Fruit fly (Drosophila melanogaster) whole organism, prepupa: Measurements from ENCODE around the gene CG15385.

ENCODE experiments used
- Blimp-1 ChIP-seq: fragments of 200-800 bp; sonication (Bioruptor generic); optimal IDR thresholded peaks from 3 replicates; lab custom pipeline; 2017; ENCODE audit warnings: missing biosample characterization, missing genetic modification characterization, mild to moderate bottlenecking, moderate library complexity, missing genetic modification reagents
- CG10669 ChIP-seq: fragments of 200-800 bp; sonication (Bioruptor generic); optimal IDR thresholded peaks from 3 replicates; lab custom pipeline; 2018; ENCODE audit warnings: missing biosample characterization, mild to moderate bottlenecking, missing genetic modification characterization, moderate library complexity
- CG11294 ChIP-seq: fragments of 200-800 bp; sonication (Bioruptor generic); IDR thresholded peaks from 2 replicates; pipeline ENCODE4 v1.3.6; 2022; ENCODE audit warnings: missing biosample characterization, missing genetic modification characterization
- CG11762 ChIP-seq: fragments of 200-800 bp; sonication (Bioruptor generic); optimal IDR thresholded peaks from 3 replicates; lab custom pipeline; 2016; ENCODE audit warnings: missing biosample characterization, missing genetic modification characterization; ENCODE audit not compliant: insufficient read depth
- CG11902 ChIP-seq: fragments of 200-800 bp; sonication (Bioruptor generic); optimal IDR thresholded peaks from 3 replicates; lab custom pipeline; 2016; ENCODE audit warnings: missing biosample characterization, missing genetic modification characterization
- CG15336 ChIP-seq: fragments of 200-800 bp; sonication (Bioruptor generic); IDR thresholded peaks from 2 replicates; pipeline ENCODE4 v1.3.6; 2022; ENCODE audit warnings: missing biosample characterization, missing genetic modification characterization
- CG1621 ChIP-seq: fragments of 200-800 bp; sonication (Bioruptor generic); optimal IDR thresholded peaks from 3 replicates; lab custom pipeline; 2018; ENCODE audit warnings: missing biosample characterization, mild to moderate bottlenecking, missing genetic modification characterization
- CG16779 ChIP-seq: fragments of 200-800 bp; sonication (Bioruptor generic); optimal IDR thresholded peaks from 3 replicates; lab custom pipeline; 2017; ENCODE audit warnings: missing biosample characterization, mild to moderate bottlenecking, missing genetic modification characterization
- CG3032 ChIP-seq: fragments of 200-800 bp; optimal IDR thresholded peaks from 2 replicates; lab custom pipeline; 2019; ENCODE audit warnings: missing biosample characterization, mild to moderate bottlenecking, missing genetic modification characterization, moderate library complexity
- CG31627 ChIP-seq: fragments of 200-800 bp; sonication (Bioruptor generic); optimal IDR thresholded peaks from 3 replicates; lab custom pipeline; 2016; ENCODE audit warnings: missing biosample characterization, missing genetic modification characterization
- CG32006 ChIP-seq: fragments of 200-800 bp; sonication (Bioruptor generic); optimal IDR thresholded peaks from 3 replicates; lab custom pipeline; 2017; ENCODE audit warnings: missing biosample characterization, mild to moderate bottlenecking, missing genetic modification characterization
- CG3919 ChIP-seq: fragments of 200-800 bp; sonication (Bioruptor generic); optimal IDR thresholded peaks from 3 replicates; lab custom pipeline; 2016; ENCODE audit warnings: missing biosample characterization, missing genetic modification characterization
- CG6163 ChIP-seq: fragments of 200-800 bp; sonication (Bioruptor generic); IDR thresholded peaks from 3 replicates; pipeline ENCODE4 v1.3.6; 2022; ENCODE audit warnings: missing biosample characterization, missing genetic modification characterization
- CG6792 ChIP-seq: fragments of 200-800 bp; sonication (Bioruptor generic); optimal IDR thresholded peaks from 3 replicates; lab custom pipeline; 2016; ENCODE audit warnings: missing biosample characterization, missing genetic modification characterization
- CG6854 ChIP-seq: fragments of 200-800 bp; sonication (Bioruptor generic); optimal IDR thresholded peaks from 2 replicates; lab custom pipeline; 2017; ENCODE audit warnings: missing biosample characterization, mild to moderate bottlenecking, missing genetic modification characterization
- CG7368 ChIP-seq: fragments of 200-800 bp; sonication (Bioruptor generic); optimal IDR thresholded peaks from 3 replicates; lab custom pipeline; 2016; ENCODE audit warnings: missing biosample characterization, missing genetic modification characterization
- CG8119 ChIP-seq: fragments of 200-800 bp; sonication (Bioruptor generic); IDR thresholded peaks from 3 replicates; pipeline ENCODE4 v1.3.6; 2022; ENCODE audit warnings: missing biosample characterization, missing genetic modification characterization
- CG8319 ChIP-seq: fragments of 200-800 bp; sonication (Bioruptor generic); optimal IDR thresholded peaks from 3 replicates; lab custom pipeline; 2016; ENCODE audit warnings: missing biosample characterization, missing genetic modification characterization
- CG8632 ChIP-seq: fragments of 200-800 bp; sonication (Bioruptor generic); optimal IDR thresholded peaks from 3 replicates; lab custom pipeline; 2016; ENCODE audit warnings: missing biosample characterization, missing genetic modification characterization
- Eip78C ChIP-seq: fragments of 200-800 bp; sonication (Bioruptor generic); peaks from one replicate; lab custom pipeline; 2016; ENCODE audit warnings: missing biosample characterization, missing genetic modification characterization
- Eip93F ChIP-seq: fragments of 200-800 bp; sonication (Bioruptor generic); optimal IDR thresholded peaks from 2 replicates; lab custom pipeline; 2016; ENCODE audit warnings: missing biosample characterization, mild to moderate bottlenecking, missing genetic modification characterization
- Ets21C ChIP-seq: fragments of 200-800 bp; sonication (Bioruptor generic); optimal IDR thresholded peaks from 3 replicates; lab custom pipeline; 2016; ENCODE audit warnings: missing biosample characterization, missing genetic modification characterization
- Gug ChIP-seq: fragments of 200-800 bp; sonication (Bioruptor generic); IDR thresholded peaks from 2 replicates; pipeline ENCODE4 v1.3.6; 2022; ENCODE audit warnings: missing biosample characterization, missing genetic modification characterization
- Hr38 ChIP-seq: sonication (Bioruptor generic); optimal IDR thresholded peaks from 2 replicates; lab custom pipeline; 2016; ENCODE audit warnings: missing biosample characterization, missing genetic modification characterization
- Hr39 ChIP-seq: fragments of 200-800 bp; sonication (Bioruptor generic); optimal IDR thresholded peaks from 2 replicates; lab custom pipeline; 2016; ENCODE audit warnings: missing biosample characterization, missing genetic modification characterization
- Hr4 ChIP-seq: fragments of 200-800 bp; sonication (Bioruptor generic); optimal IDR thresholded peaks from 3 replicates; lab custom pipeline; 2016; ENCODE audit warnings: missing biosample characterization, missing genetic modification characterization
- Lpt ChIP-seq: fragments of 200-800 bp; sonication (Bioruptor generic); optimal IDR thresholded peaks from 3 replicates; lab custom pipeline; 2016; ENCODE audit warnings: missing biosample characterization, missing genetic modification characterization
- OdsH ChIP-seq: fragments of 200-800 bp; sonication (Bioruptor generic); optimal IDR thresholded peaks from 3 replicates; lab custom pipeline; 2016; ENCODE audit warnings: missing biosample characterization, missing genetic modification characterization
- Smox ChIP-seq: fragments of 200-800 bp; sonication (Bioruptor generic); optimal IDR thresholded peaks from 3 replicates; lab custom pipeline; 2016; ENCODE audit warnings: missing biosample characterization, missing genetic modification characterization
- Sox102F ChIP-seq: fragments of 200-800 bp; sonication (Bioruptor generic); optimal IDR thresholded peaks from 2 replicates; lab custom pipeline; 2016; ENCODE audit warnings: missing biosample characterization, mild to moderate bottlenecking, missing genetic modification characterization
- Sox15 ChIP-seq: fragments of 200-800 bp; sonication (Bioruptor generic); optimal IDR thresholded peaks from 3 replicates; lab custom pipeline; 2016; ENCODE audit warnings: missing biosample characterization, missing genetic modification characterization
- achi ChIP-seq: fragments of 200-800 bp; sonication (Bioruptor generic); optimal IDR thresholded peaks from 3 replicates; lab custom pipeline; 2016; ENCODE audit warnings: missing biosample characterization, missing genetic modification characterization
- dac ChIP-seq: fragments of 200-800 bp; sonication (Bioruptor generic); optimal IDR thresholded peaks from 2 replicates; lab custom pipeline; 2017; ENCODE audit warnings: missing biosample characterization, mild to moderate bottlenecking, missing genetic modification characterization
- esn ChIP-seq: fragments of 200-800 bp; sonication (Bioruptor generic); optimal IDR thresholded peaks from 2 replicates; lab custom pipeline; 2016; ENCODE audit warnings: missing biosample characterization, mild to moderate bottlenecking, missing genetic modification characterization, moderate library complexity
- fd59A ChIP-seq: fragments of 200-800 bp; sonication (Bioruptor generic); optimal IDR thresholded peaks from 2 replicates; lab custom pipeline; 2017; ENCODE audit warnings: missing biosample characterization, mild to moderate bottlenecking, missing genetic modification characterization, missing genetic modification reagents
- fd85E ChIP-seq: fragments of 200-800 bp; sonication (Bioruptor generic); optimal IDR thresholded peaks from 3 replicates; lab custom pipeline; 2016; ENCODE audit warnings: missing biosample characterization, missing genetic modification characterization
- fkh ChIP-seq: fragments of 200-800 bp; sonication (Bioruptor generic); optimal IDR thresholded peaks from 3 replicates; lab custom pipeline; 2017; ENCODE audit warnings: missing biosample characterization, mild to moderate bottlenecking, missing genetic modification characterization, moderate library complexity
- lz ChIP-seq: fragments of 200-800 bp; sonication (Bioruptor generic); optimal IDR thresholded peaks from 3 replicates; lab custom pipeline; 2016; ENCODE audit warnings: missing biosample characterization, missing genetic modification characterization
- net ChIP-seq: fragments of 200-800 bp; sonication (Bioruptor generic); optimal IDR thresholded peaks from 3 replicates; lab custom pipeline; 2016; ENCODE audit warnings: missing biosample characterization, missing genetic modification characterization
- pdm3 ChIP-seq: fragments of 200-800 bp; sonication (Bioruptor generic); optimal IDR thresholded peaks from 3 replicates; lab custom pipeline; 2016; ENCODE audit warnings: missing biosample characterization, missing genetic modification characterization
- salr ChIP-seq, 2 experiments: fragments of 200-800 bp; sonication (Bioruptor generic); optimal IDR thresholded peaks; 3 replicates each; lab custom pipeline; 2016 to 2018; ENCODE audit warnings: missing biosample characterization in 2 of 2, missing genetic modification characterization in 2 of 2, mild to moderate bottlenecking in 1 of 2
- spab ChIP-seq: fragments of 200-800 bp; sonication (Bioruptor generic); optimal IDR thresholded peaks from 2 replicates; lab custom pipeline; 2017; ENCODE audit warnings: missing biosample characterization, mild to moderate bottlenecking, missing genetic modification characterization, missing genetic modification reagents
- ss ChIP-seq, 2 experiments: fragments of 200-800 bp; sonication (Bioruptor generic); optimal IDR thresholded peaks; 2 replicates in 1 of 2; 3 replicates in 1 of 2; lab custom pipeline; 2017 to 2018; ENCODE audit warnings: mild to moderate bottlenecking in 2 of 2, missing biosample characterization in 2 of 2, missing genetic modification characterization in 2 of 2, moderate library complexity in 1 of 2
- svp ChIP-seq: fragments of 200-800 bp; sonication (Bioruptor generic); peaks from one replicate; lab custom pipeline; 2016; ENCODE audit warnings: missing biosample characterization, missing genetic modification characterization
- topi ChIP-seq: fragments of 200-800 bp; sonication (Bioruptor generic); optimal IDR thresholded peaks from 3 replicates; lab custom pipeline; 2016; ENCODE audit warnings: missing biosample characterization, missing genetic modification characterization
- vri ChIP-seq: fragments of 200-800 bp; sonication (Bioruptor generic); optimal IDR thresholded peaks from 3 replicates; lab custom pipeline; 2016; ENCODE audit warnings: missing biosample characterization, mild to moderate bottlenecking, missing genetic modification characterization

Gene CG15385

dm6 chr2L:2202018-2202852 lies 10.1 kb downstream of the CG15385 start (continued):
- TF ChIP-seq topi (GFP tag; lab: Kevin White, UChicago) = peak; percentile 100
- peak; percentile 100 for TF ChIP-seq CG32006 (GFP tag; lab: Kevin White, UChicago)
- peak; percentile 99 for TF ChIP-seq vri (GFP tag; lab: Kevin White, UChicago)
- no peak for TF ChIP-seq Eip93F (GFP tag; lab: Kevin White, UChicago)
- TF ChIP-seq net (GFP tag; lab: Kevin White, UChicago) = peak; percentile 100
- TF ChIP-seq CG11902 = peak; percentile 99
- peak; percentile 100 for TF ChIP-seq Hr39
- TF ChIP-seq CG15336 (GFP tag; lab: Robert Waterston, UW) = peak; percentile 100
- peak; percentile 100 for TF ChIP-seq Gug (GFP tag; lab: Robert Waterston, UW)
- TF ChIP-seq CG6854 = peak; percentile 99
- peak; percentile 100 for TF ChIP-seq CG8319 (GFP tag; lab: Kevin White, UChicago)
- peak; percentile 99 for TF ChIP-seq achi (GFP tag; lab: Kevin White, UChicago)
- TF ChIP-seq pdm3 = peak; percentile 100
- peak; percentile 100 for TF ChIP-seq Sox102F (GFP tag; lab: Kevin White, UChicago)
- TF ChIP-seq svp (GFP tag; lab: Kevin White, UChicago) = peak; percentile 100
- TF ChIP-seq CG6163 (GFP tag; lab: Robert Waterston, UW) = peak; percentile 100
- TF ChIP-seq CG11294 (GFP tag; lab: Robert Waterston, UW) = peak; percentile 100
- TF ChIP-seq ss (GFP tag; optimal IDR thresholded peaks at IDR 0.05; lab: Kevin White, UChicago) = peak; percentile 100
- peak; percentile 100 for TF ChIP-seq lz
- TF ChIP-seq esn (GFP tag; lab: Kevin White, UChicago) = peak; percentile 100

- peak; percentile 96 for TF ChIP-seq Hr4 (GFP tag; lab: Kevin White, UChicago)
- peak; percentile 79 for TF ChIP-seq CG8632 (GFP tag; lab: Kevin White, UChicago)
- peak; percentile 69 for TF ChIP-seq CG11902
- peak; percentile 79 for TF ChIP-seq Sox15 (GFP tag; lab: Kevin White, UChicago)
- TF ChIP-seq salr (GFP tag; optimal IDR thresholded peaks at IDR 0.05; lab: Kevin White, UChicago) = peak; percentile 75 to 99
- peak; percentile 99 for TF ChIP-seq CG32006 (GFP tag; lab: Kevin White, UChicago)
- peak; percentile 83 for TF ChIP-seq CG31627 (GFP tag; lab: Kevin White, UChicago)
- peak; percentile 36 for TF ChIP-seq Blimp-1
- peak; percentile 96 for TF ChIP-seq Eip78C (GFP tag; lab: Kevin White, UChicago)
- peak; percentile 82 for TF ChIP-seq CG6792 (GFP tag; lab: Kevin White, UChicago)
- peak; percentile 93 for TF ChIP-seq CG8119
- TF ChIP-seq esn (GFP tag; lab: Kevin White, UChicago) = peak; percentile 86
- peak; percentile 80 for TF ChIP-seq Gug (GFP tag; lab: Robert Waterston, UW)
- TF ChIP-seq fkh = peak; percentile 90
- TF ChIP-seq ss (GFP tag; optimal IDR thresholded peaks at IDR 0.05; lab: Kevin White, UChicago) = peak; percentile 67 to 76
- no peak for TF ChIP-seq Eip93F (GFP tag; lab: Kevin White, UChicago)
- peak; percentile 75 for TF ChIP-seq Ets21C (GFP tag; lab: Kevin White, UChicago)
- TF ChIP-seq Lpt (GFP tag; lab: Kevin White, UChicago) = peak; percentile 78
- TF ChIP-seq spab (GFP tag; lab: Kevin White, UChicago) = peak; percentile 89
- TF ChIP-seq CG10669 = peak; percentile 85
- TF ChIP-seq Hr39 = peak; percentile 81
- TF ChIP-seq OdsH (GFP tag; lab: Kevin White, UChicago) = peak; percentile 94
- TF ChIP-seq pdm3 = peak; percentile 89
- TF ChIP-seq CG11294 (GFP tag; lab: Robert Waterston, UW) = peak; percentile 86
- peak; percentile 92 for TF ChIP-seq CG3919 (GFP tag; lab: Kevin White, UChicago)
- peak; percentile 85 for TF ChIP-seq CG3032 (tag; lab: Kevin White, UChicago)
- TF ChIP-seq fd59A = peak; percentile 90
- TF ChIP-seq vri (GFP tag; lab: Kevin White, UChicago) = peak; percentile 63
- peak; percentile 80 for TF ChIP-seq Smox (GFP tag; lab: Kevin White, UChicago)
- peak; percentile 67 for TF ChIP-seq CG1621 (tag; lab: Kevin White, UChicago)
- TF ChIP-seq CG7368 (GFP tag; lab: Kevin White, UChicago) = peak; percentile 72
- no peak for TF ChIP-seq Hr38 (GFP tag; lab: Kevin White, UChicago)
- TF ChIP-seq fd85E (GFP tag; lab: Kevin White, UChicago) = peak; percentile 48
- peak; percentile 93 for TF ChIP-seq CG15336 (GFP tag; lab: Robert Waterston, UW)
- peak; percentile 91 for TF ChIP-seq CG16779 (tag; lab: Kevin White, UChicago)
- TF ChIP-seq CG6854 = no peak
- peak; percentile 90 for TF ChIP-seq achi (GFP tag; lab: Kevin White, UChicago)
- peak; percentile 89 for TF ChIP-seq dac
- TF ChIP-seq CG11762 (GFP tag; lab: Kevin White, UChicago) = peak; percentile 79
Measured at dm6 chr2L:2201107-2201561, 11.2 kb downstream of the CG15385 start.
